Fruit fly (Drosophila melanogaster) whole organism, embryonic: ENCODE data around the gene UQCR-C1.

Experiments used
- Abd-B ChIP-seq: fragments of 200-800 bp; sonication (Bioruptor generic); optimal IDR thresholded peaks from 2 replicates; lab custom pipeline; 2018; ENCODE audit warnings: missing biosample characterization, mild to moderate bottlenecking, missing genetic modification characterization, moderate library complexity
- Atf6 ChIP-seq: fragments of 200-800 bp; sonication (Bioruptor generic); IDR thresholded peaks from 2 replicates; pipeline ENCODE4 v1.3.6; 2022; ENCODE audit warnings: missing biosample characterization, missing genetic modification characterization
- CG10209 ChIP-seq: fragments of 200-800 bp; sonication (Bioruptor generic); optimal IDR thresholded peaks from 3 replicates; lab custom pipeline; 2017; ENCODE audit warnings: missing biosample characterization, mild to moderate bottlenecking, missing genetic modification characterization, missing genetic modification reagents
- CG10274 ChIP-seq: fragments of 200-800 bp; sonication (Bioruptor generic); optimal IDR thresholded peaks from 3 replicates; lab custom pipeline; 2017; ENCODE audit warnings: missing biosample characterization, mild to moderate bottlenecking, missing genetic modification characterization
- CG10321 ChIP-seq: fragments of 200-800 bp; sonication (Bioruptor generic); IDR thresholded peaks from 2 replicates; pipeline ENCODE4 v1.3.6; 2022; ENCODE audit warnings: missing biosample characterization, missing genetic modification characterization
- CG10543 ChIP-seq: fragments of 200-800 bp; sonication (Bioruptor generic); optimal IDR thresholded peaks from 3 replicates; lab custom pipeline; 2017; ENCODE audit warnings: missing biosample characterization, mild to moderate bottlenecking, missing genetic modification characterization, moderate library complexity
- CG10565 ChIP-seq: fragments of 200-800 bp; sonication (Bioruptor generic); optimal IDR thresholded peaks from 3 replicates; lab custom pipeline; 2016; ENCODE audit warnings: missing biosample characterization, mild to moderate bottlenecking, missing genetic modification characterization
- CG11560 ChIP-seq: fragments of 200-800 bp; sonication (Bioruptor generic); IDR thresholded peaks from 3 replicates; pipeline ENCODE4 v1.3.6; 2022; ENCODE audit warnings: missing biosample characterization, missing genetic modification characterization
- CG12219 ChIP-seq: fragments of 200-800 bp; sonication (Bioruptor generic); optimal IDR thresholded peaks from 3 replicates; lab custom pipeline; 2018; ENCODE audit warnings: missing biosample characterization, mild to moderate bottlenecking, missing genetic modification characterization
- CG12299 ChIP-seq: fragments of 200-800 bp; sonication (Bioruptor generic); optimal IDR thresholded peaks from 2 replicates; lab custom pipeline; 2018; ENCODE audit warnings: missing biosample characterization, mild to moderate bottlenecking, missing genetic modification characterization
- CG12391 ChIP-seq: fragments of 200-800 bp; sonication (Bioruptor generic); optimal IDR thresholded peaks from 3 replicates; lab custom pipeline; 2018; ENCODE audit warnings: missing biosample characterization, mild to moderate bottlenecking, missing genetic modification characterization, moderate library complexity
- CG13296 ChIP-seq: fragments of 200-800 bp; sonication (Bioruptor generic); optimal IDR thresholded peaks from 3 replicates; lab custom pipeline; 2018; ENCODE audit warnings: missing biosample characterization, mild to moderate bottlenecking, missing genetic modification characterization
- CG15011 ChIP-seq: fragments of 200-800 bp; sonication (Bioruptor generic); optimal IDR thresholded peaks from 3 replicates; lab custom pipeline; 2018; ENCODE audit warnings: missing biosample characterization, mild to moderate bottlenecking, missing genetic modification characterization
- CG15269 ChIP-seq: fragments of 200-800 bp; sonication (Bioruptor generic); optimal IDR thresholded peaks from 2 replicates; lab custom pipeline; 2018; ENCODE audit warnings: missing biosample characterization, mild to moderate bottlenecking, missing genetic modification characterization, moderate library complexity
- CG17186 ChIP-seq: fragments of 200-800 bp; sonication (Bioruptor generic); optimal IDR thresholded peaks from 3 replicates; lab custom pipeline; 2017; ENCODE audit warnings: missing biosample characterization, missing genetic modification reagents, missing genetic modification characterization
- CG18262 ChIP-seq: fragments of 200-800 bp; optimal IDR thresholded peaks from 3 replicates; lab custom pipeline; 2019; ENCODE audit warnings: missing biosample characterization, mild to moderate bottlenecking, missing genetic modification characterization, moderate library complexity
- CG2120 ChIP-seq: fragments of 200-800 bp; sonication (Bioruptor generic); optimal IDR thresholded peaks from 3 replicates; lab custom pipeline; 2016; ENCODE audit warnings: missing biosample characterization, missing genetic modification characterization
- CG2678 ChIP-seq: fragments of 200-800 bp; sonication (Bioruptor generic); optimal IDR thresholded peaks from 3 replicates; lab custom pipeline; 2019; ENCODE audit warnings: missing biosample characterization, mild to moderate bottlenecking, missing genetic modification characterization, moderate library complexity
- CG7372 ChIP-seq: fragments of 200-800 bp; sonication (Bioruptor generic); IDR thresholded peaks from 2 replicates; pipeline ENCODE4 v1.3.6; 2022; ENCODE audit warnings: missing biosample characterization, missing genetic modification characterization
- CG7556 ChIP-seq: fragments of 200-800 bp; sonication (Bioruptor generic); optimal IDR thresholded peaks from 2 replicates; lab custom pipeline; 2017; ENCODE audit warnings: missing biosample characterization, mild to moderate bottlenecking, missing genetic modification characterization
- CG9215 ChIP-seq: fragments of 200-800 bp; sonication (Bioruptor generic); IDR thresholded peaks from 2 replicates; pipeline ENCODE4 v1.3.6; 2022; ENCODE audit warnings: missing biosample characterization, missing genetic modification characterization
- CG9876 ChIP-seq: fragments of 200-800 bp; sonication (Bioruptor generic); optimal IDR thresholded peaks from 2 replicates; lab custom pipeline; 2016; ENCODE audit warnings: missing biosample characterization, missing genetic modification characterization
- CkIIα-i1 ChIP-seq: fragments of 200-800 bp; sonication (Bioruptor generic); IDR thresholded peaks from 2 replicates; pipeline ENCODE4 v1.3.6; 2022; ENCODE audit warnings: missing biosample characterization, missing genetic modification characterization
- Dip2 ChIP-seq: fragments of 200-800 bp; sonication (Bioruptor generic); IDR thresholded peaks from 2 replicates; pipeline ENCODE4 v1.3.6; 2022; ENCODE audit warnings: missing biosample characterization, missing genetic modification characterization
- H2.0 ChIP-seq: fragments of 200-800 bp; sonication (Bioruptor generic); IDR thresholded peaks from 2 replicates; pipeline ENCODE4 v1.3.6; 2022; ENCODE audit warnings: missing biosample characterization, missing genetic modification characterization
- HmgZ ChIP-seq: fragments of 200-800 bp; sonication (Bioruptor generic); optimal IDR thresholded peaks from 2 replicates; lab custom pipeline; 2018; ENCODE audit warnings: missing biosample characterization, mild to moderate bottlenecking, missing genetic modification characterization
- Hr39 ChIP-seq: fragments of >200 bp; optimal IDR thresholded peaks from 2 replicates; lab custom pipeline; 2017
- Hr78 ChIP-seq, 2 experiments: fragments of 200-800 bp in 1 of 2; fragments of >200 bp in 1 of 2; sonication (Bioruptor generic) in 1 of 2; optimal IDR thresholded peaks; 2 replicates each; lab custom pipeline; 2017 to 2019; ENCODE audit warnings: missing biosample characterization in 2 of 2, missing genetic modification characterization in 2 of 2, mild to moderate bottlenecking in 1 of 2, moderate library complexity in 1 of 2
- Scr ChIP-seq: fragments of 200-800 bp; sonication (Bioruptor generic); IDR thresholded peaks from 2 replicates; pipeline ENCODE4 v1.3.6; 2022; ENCODE audit warnings: missing biosample characterization, missing genetic modification characterization; ENCODE audit not compliant: partially characterized antibody
- Trl ChIP-seq, 3 experiments: fragments of >200 bp in 2 of 3; fragments of 200-800 bp in 1 of 3; sonication (Bioruptor generic) in 1 of 3; optimal IDR thresholded peaks; 2 replicates in 1 of 3; 3 replicates in 2 of 3; lab custom pipeline; 2016 to 2017; ENCODE audit warnings: missing biosample characterization in 1 of 3, missing genetic modification characterization in 1 of 3
- bowl ChIP-seq: fragments of 200-800 bp; sonication (Bioruptor generic); IDR thresholded peaks from 2 replicates; pipeline ENCODE4 v1.3.6; 2022; ENCODE audit warnings: missing biosample characterization, missing genetic modification characterization
- btn ChIP-seq: fragments of 200-800 bp; sonication (Bioruptor generic); optimal IDR thresholded peaks from 2 replicates; lab custom pipeline; 2016; ENCODE audit warnings: missing biosample characterization, missing genetic modification characterization
- cad ChIP-seq: fragments of >200 bp; optimal IDR thresholded peaks from 2 replicates; lab custom pipeline; 2017; ENCODE audit warnings: missing biosample characterization, missing genetic modification characterization
- fd96Cb ChIP-seq: fragments of 200-800 bp; sonication (Bioruptor generic); optimal IDR thresholded peaks from 2 replicates; lab custom pipeline; 2018; ENCODE audit warnings: missing biosample characterization, mild to moderate bottlenecking, missing genetic modification characterization, moderate library complexity
- gro ChIP-seq: fragments of 200-800 bp; sonication (Bioruptor generic); optimal IDR thresholded peaks from 2 replicates; lab custom pipeline; 2016; ENCODE audit warnings: missing biosample characterization, missing genetic modification characterization
- her ChIP-seq: fragments of 200-800 bp; sonication (Bioruptor generic); optimal IDR thresholded peaks from 2 replicates; lab custom pipeline; 2016; ENCODE audit warnings: missing biosample characterization, missing genetic modification characterization
- hth ChIP-seq: fragments of >200 bp; optimal IDR thresholded peaks from 2 replicates; lab custom pipeline; 2017; ENCODE audit warnings: inconsistent platforms
- insv ChIP-seq, 2 experiments: fragments of 200-800 bp; sonication (Bioruptor generic); optimal IDR thresholded peaks; 3 replicates each; lab custom pipeline; 2016 to 2018; ENCODE audit warnings: missing biosample characterization in 2 of 2, missing genetic modification characterization in 2 of 2
- lab ChIP-seq: fragments of 200-800 bp; sonication (Bioruptor generic); optimal IDR thresholded peaks from 3 replicates; lab custom pipeline; 2017; ENCODE audit warnings: missing biosample characterization, missing genetic modification characterization, mild to moderate bottlenecking, moderate library complexity, missing genetic modification reagents
- oc ChIP-seq: fragments of 200-800 bp; sonication (Bioruptor generic); optimal IDR thresholded peaks from 2 replicates; lab custom pipeline; 2018; ENCODE audit warnings: missing biosample characterization, mild to moderate bottlenecking, missing genetic modification characterization, moderate library complexity
- org-1 ChIP-seq: fragments of 200-800 bp; sonication (Bioruptor generic); optimal IDR thresholded peaks from 2 replicates; lab custom pipeline; 2017; ENCODE audit warnings: missing biosample characterization, missing genetic modification characterization
- run ChIP-seq: fragments of 200-800 bp; sonication (Bioruptor generic); optimal IDR thresholded peaks from 3 replicates; lab custom pipeline; 2018; ENCODE audit warnings: missing biosample characterization, mild to moderate bottlenecking, missing genetic modification characterization
- salm ChIP-seq: fragments of 200-800 bp; sonication (Bioruptor generic); optimal IDR thresholded peaks from 2 replicates; lab custom pipeline; 2018; ENCODE audit warnings: missing biosample characterization, mild to moderate bottlenecking, missing genetic modification characterization
- seq ChIP-seq: fragments of 200-800 bp; sonication (Bioruptor generic); IDR thresholded peaks from 2 replicates; pipeline ENCODE4 v1.3.6; 2022; ENCODE audit warnings: missing biosample characterization, missing genetic modification characterization
- sug ChIP-seq: fragments of 200-800 bp; optimal IDR thresholded peaks from 2 replicates; lab custom pipeline; 2019; ENCODE audit warnings: missing biosample characterization, mild to moderate bottlenecking, missing genetic modification characterization, moderate library complexity
- tna ChIP-seq: fragments of 200-800 bp; sonication (Bioruptor generic); IDR thresholded peaks from 2 replicates; pipeline ENCODE4 v1.3.6; 2022; ENCODE audit warnings: missing biosample characterization, missing genetic modification characterization; ENCODE audit not compliant: partially characterized antibody
- trem ChIP-seq: fragments of 200-800 bp; optimal IDR thresholded peaks from 3 replicates; lab custom pipeline; 2019; ENCODE audit warnings: missing biosample characterization, mild to moderate bottlenecking, missing genetic modification characterization, moderate library complexity
- tup ChIP-seq: fragments of 200-800 bp; sonication (Bioruptor generic); optimal IDR thresholded peaks from 2 replicates; lab custom pipeline; 2016; ENCODE audit warnings: missing biosample characterization, mild to moderate bottlenecking, missing genetic modification characterization, moderate library complexity

UQCR-C1 gene

dm6 chr3R:14893791-14894782, 4.1 kb downstream of the UQCR-C1 start, which contains the start of gene Dph2 (continued):
- TF ChIP-seq cad (GFP tag; lab: Kevin White, UChicago): peak; percentile 4
- TF ChIP-seq CG10543 (GFP tag; lab: Kevin White, UChicago): peak; percentile 42
- no peak for TF ChIP-seq tna (GFP tag; lab: Robert Waterston, UW)
- TF ChIP-seq Dip2 (GFP tag; lab: Robert Waterston, UW): no peak
- TF ChIP-seq CG2678 (tag; lab: Kevin White, UChicago): peak; percentile 89
- peak; percentile 48 for TF ChIP-seq CG10209
- TF ChIP-seq run (tag; lab: Kevin White, UChicago): peak; percentile 55
- peak; percentile 35 for TF ChIP-seq Scr (GFP tag; lab: Robert Waterston, UW)
- peak; percentile 72 for TF ChIP-seq CG13296
- peak; percentile 78 for TF ChIP-seq Abd-B (GFP tag; lab: Kevin White, UChicago)
- TF ChIP-seq CG12391 (tag; lab: Kevin White, UChicago): peak; percentile 86
- peak; percentile 40 for TF ChIP-seq CG7556 (GFP tag; lab: Kevin White, UChicago)
- TF ChIP-seq trem (tag; lab: Kevin White, UChicago): peak; percentile 56
- no peak for TF ChIP-seq Trl (optimal IDR thresholded peaks at IDR 0.05; lab: Kevin White, UChicago)
- TF ChIP-seq Trl (GFP tag; optimal IDR thresholded peaks at IDR 0.05; lab: Kevin White, UChicago): peak; percentile 20
- peak in 1 of 2 experiments; percentile 15 for TF ChIP-seq insv (GFP tag; optimal IDR thresholded peaks at IDR 0.05; lab: Kevin White, UChicago)
- no peak for TF ChIP-seq btn (GFP tag; lab: Kevin White, UChicago)
- TF ChIP-seq CG9215 (GFP tag; lab: Robert Waterston, UW): peak; percentile 63
- TF ChIP-seq org-1 (GFP tag; lab: Kevin White, UChicago): no peak
- TF ChIP-seq bowl: no peak
- TF ChIP-seq tup (GFP tag; lab: Kevin White, UChicago): no peak
- TF ChIP-seq HmgZ (tag; lab: Kevin White, UChicago): peak; percentile 70
- TF ChIP-seq CkIIα-i1 (GFP tag; lab: Robert Waterston, UW): no peak
- peak; percentile 80 for TF ChIP-seq H2.0 (GFP tag; lab: Robert Waterston, UW)
- TF ChIP-seq gro (GFP tag; lab: Kevin White, UChicago): peak; percentile 12
- peak; percentile 12; the same call in 2 of the 3 replicates for TF ChIP-seq CG11560 (tag; lab: Robert Waterston, UW)
- TF ChIP-seq her: no peak
- no peak for TF ChIP-seq CG10565 (GFP tag; lab: Kevin White, UChicago)
- peak; percentile 72 for TF ChIP-seq lab (GFP tag; lab: Kevin White, UChicago)
- peak; percentile 41 for TF ChIP-seq salm (tag; lab: Kevin White, UChicago)
- TF ChIP-seq seq (GFP tag; lab: Robert Waterston, UW): no peak
- no peak for TF ChIP-seq CG12219 (GFP tag; lab: Kevin White, UChicago)
- peak; percentile 86 for TF ChIP-seq CG15269
- peak; percentile 61 for TF ChIP-seq CG10321 (GFP tag; lab: Robert Waterston, UW)
- TF ChIP-seq Hr39 (lab: Kevin White, UChicago): no peak
- TF ChIP-seq CG9876 (GFP tag; lab: Kevin White, UChicago): peak; percentile 39
- peak; percentile 51 for TF ChIP-seq CG2120 (GFP tag; lab: Kevin White, UChicago)
- peak; percentile 65 for TF ChIP-seq sug (tag; lab: Kevin White, UChicago)
- no peak for TF ChIP-seq CG15011
- peak; percentile 91 for TF ChIP-seq CG18262 (tag; lab: Kevin White, UChicago)
- TF ChIP-seq fd96Cb: peak; percentile 71
- peak; percentile 66; the same call in 1 of the 2 replicates for TF ChIP-seq Atf6 (GFP tag; lab: Robert Waterston, UW)
- no peak for TF ChIP-seq oc (tag; lab: Kevin White, UChicago)
- no peak for TF ChIP-seq hth (lab: Kevin White, UChicago)
- no peak for TF ChIP-seq CG10274 (GFP tag; lab: Kevin White, UChicago)
- no peak for TF ChIP-seq Hr78 (GFP tag; optimal IDR thresholded peaks at IDR 0.05; lab: Kevin White, UChicago)
- TF ChIP-seq CG7372: peak; percentile 77
- peak; percentile 62 for TF ChIP-seq CG17186
- TF ChIP-seq CG12299: peak; percentile 66
